Worm (Caenorhabditis elegans) whole organism, L1 larva: ENCODE results near the gene anmt-3.

Source experiments
- fkh-10 ChIP-seq: sonication (generic microtip); optimal IDR thresholded peaks from 2 replicates; lab custom pipeline; 2017; ENCODE audit warnings: missing biosample characterization, missing genetic modification reagents, missing genetic modification characterization
- hlh-4 ChIP-seq: sonication (generic microtip); optimal IDR thresholded peaks from 2 replicates; lab custom pipeline; 2016; ENCODE audit warnings: mild to moderate bottlenecking, missing genetic modification characterization, missing compliant biosample characterization
- mdl-1 ChIP-seq, 2 experiments: fragments of 150-350 bp; optimal IDR thresholded peaks; 2 replicates each; lab custom pipeline; 2014 to 2017; ENCODE audit warnings: missing biosample characterization in 2 of 2, missing genetic modification characterization in 2 of 2, inconsistent platforms in 1 of 2
- nhr-84 ChIP-seq: sonication (generic microtip); optimal IDR thresholded peaks from 2 replicates; lab custom pipeline; 2017; ENCODE audit warnings: missing biosample characterization, missing genetic modification characterization
- pax-3 ChIP-seq: fragments of 200-800 bp; sonication (Bioruptor generic); optimal IDR thresholded peaks from 2 replicates; lab custom pipeline; 2018; ENCODE audit warnings: mild to moderate bottlenecking, missing genetic modification characterization, moderate library complexity, missing compliant biosample characterization
- tbx-2 ChIP-seq: sonication (generic microtip); optimal IDR thresholded peaks from 2 replicates; lab custom pipeline; 2016; ENCODE audit warnings: missing genetic modification characterization, missing compliant biosample characterization
- unc-86 ChIP-seq: sonication (generic microtip); optimal IDR thresholded peaks from 2 replicates; lab custom pipeline; 2016; ENCODE audit warnings: missing genetic modification characterization, missing compliant biosample characterization

- TF ChIP-seq hlh-4 (tag; lab: Kevin White, UChicago) (no peak), nhr-84 (tag; lab: Kevin White, UChicago) (no peak), unc-86 (tag; lab: Kevin White, UChicago) (no peak), tbx-2 (tag; lab: Kevin White, UChicago) (no peak), fkh-10 (GFP tag; lab: Kevin White, UChicago) (no peak), pax-3 (tag; lab: Kevin White, UChicago) (no peak), mdl-1 (tag; optimal IDR thresholded peaks at IDR 0.05; lab: Kevin White, UChicago) (no peak)
These were observed 36.8 kb downstream of the anmt-3 start, which contains the start of gene ceh-75 for ce11 chrV:9921288-9921687.
